Worm (Caenorhabditis elegans) whole organism, young adult: ENCODE results near the gene glrx-21.

ENCODE experiments used
- B0035.1 ChIP-seq: sonication (generic microtip); optimal IDR thresholded peaks from 2 replicates; lab custom pipeline; 2016; ENCODE audit warnings: missing genetic modification characterization, mild to moderate bottlenecking, missing compliant biosample characterization, missing genotype, missing genetic modification reagents
- B0261.1 ChIP-seq: sonication (generic microtip); optimal IDR thresholded peaks from 2 replicates; lab custom pipeline; 2016; ENCODE audit warnings: mild to moderate bottlenecking, missing genetic modification characterization, moderate library complexity, missing compliant biosample characterization
- C06A6.2 ChIP-seq: fragments of 200-800 bp; sonication (Bioruptor generic); conservative IDR thresholded peaks from 2 replicates; pipeline ENCODE4 v1.3.6; 2022; ENCODE audit warnings: missing genetic modification characterization, missing compliant biosample characterization
- D2030.7 ChIP-seq: fragments of 200-800 bp; sonication (Bioruptor generic); IDR thresholded peaks from 2 replicates; pipeline ENCODE4 v1.3.6; 2022; ENCODE audit warnings: missing genetic modification reagents, missing genetic modification characterization, missing compliant biosample characterization
- F23B12.7 ChIP-seq: sonication (generic microtip); optimal IDR thresholded peaks from 2 replicates; lab custom pipeline; 2017; ENCODE audit warnings: missing genetic modification characterization, mild to moderate bottlenecking, missing compliant biosample characterization, antibody characterized with exemption, moderate library complexity; ENCODE audit not compliant: insufficient read depth
- F52B5.7 ChIP-seq: sonication (generic microtip); optimal IDR thresholded peaks from 2 replicates; lab custom pipeline; 2016; ENCODE audit warnings: mild to moderate bottlenecking, missing genetic modification characterization, missing compliant biosample characterization
- F55B11.4 ChIP-seq: sonication (generic microtip); optimal IDR thresholded peaks from 2 replicates; lab custom pipeline; 2016; ENCODE audit warnings: missing compliant biosample characterization, missing genetic modification characterization, borderline replicate concordance; ENCODE audit not compliant: insufficient read depth
- Y79H2A.3 ChIP-seq: fragments of 200-800 bp; sonication (Bioruptor generic); conservative IDR thresholded peaks from 2 replicates; pipeline ENCODE4 v1.3.6; 2022; ENCODE audit warnings: missing genetic modification reagents, missing genetic modification characterization, missing compliant biosample characterization
- ZK185.1 ChIP-seq: sonication (generic microtip); optimal IDR thresholded peaks from 2 replicates; lab custom pipeline; 2016; ENCODE audit warnings: mild to moderate bottlenecking, missing genetic modification characterization, missing compliant biosample characterization; ENCODE audit not compliant: poor library complexity, severe bottlenecking
- aptf-2 ChIP-seq: fragments of 200-800 bp; sonication (Bioruptor generic); conservative IDR thresholded peaks from 2 replicates; pipeline ENCODE4 v1.3.6; 2022; ENCODE audit warnings: missing genetic modification reagents, missing genetic modification characterization, missing compliant biosample characterization
- aptf-3 ChIP-seq: fragments of 200-800 bp; sonication (Bioruptor generic); IDR thresholded peaks from 2 replicates; pipeline ENCODE4 v1.3.6; 2022; ENCODE audit warnings: missing genetic modification characterization, missing compliant biosample characterization
- attf-3 ChIP-seq: fragments of 200-800 bp; sonication (Bioruptor generic); conservative IDR thresholded peaks from 2 replicates; pipeline ENCODE4 v1.3.6; 2022; ENCODE audit warnings: missing genetic modification reagents, missing genetic modification characterization, missing compliant biosample characterization
- attf-6 ChIP-seq: fragments of 200-800 bp; sonication (Bioruptor generic); IDR thresholded peaks from 2 replicates; pipeline ENCODE4 v1.3.6; 2022; ENCODE audit warnings: missing genetic modification reagents, missing genetic modification characterization, missing compliant biosample characterization
- bed-2 ChIP-seq: fragments of 200-800 bp; sonication (Bioruptor generic); IDR thresholded peaks from 2 replicates; pipeline ENCODE4 v1.3.6; 2022; ENCODE audit warnings: missing genetic modification reagents, missing genetic modification characterization, missing compliant biosample characterization
- ceh-100 ChIP-seq: fragments of 200-800 bp; sonication (Bioruptor generic); IDR thresholded peaks from 2 replicates; pipeline ENCODE4 v1.3.6; 2022; ENCODE audit warnings: missing genetic modification reagents, missing genetic modification characterization, missing compliant biosample characterization
- ceh-58 ChIP-seq: fragments of 200-800 bp; sonication (Bioruptor generic); IDR thresholded peaks from 2 replicates; pipeline ENCODE4 v1.3.6; 2022; ENCODE audit warnings: missing genetic modification characterization, missing compliant biosample characterization
- chd-7 ChIP-seq: sonication (generic microtip); optimal IDR thresholded peaks from 2 replicates; lab custom pipeline; 2016; ENCODE audit warnings: mild to moderate bottlenecking, missing genetic modification characterization, moderate library complexity, missing compliant biosample characterization
- dox-1 ChIP-seq: fragments of 200-800 bp; sonication (Bioruptor generic); IDR thresholded peaks from 2 replicates; pipeline ENCODE4 v1.3.6; 2022; ENCODE audit warnings: missing genetic modification reagents, missing genetic modification characterization, missing compliant biosample characterization
- dpl-1 ChIP-seq: fragments of 150-350 bp; optimal IDR thresholded peaks from 2 replicates; lab custom pipeline; 2014; ENCODE audit warnings: missing biosample characterization, missing genetic modification reagents, missing genetic modification characterization
- egl-44 ChIP-seq: fragments of 200-800 bp; sonication (Bioruptor generic); IDR thresholded peaks from 2 replicates; pipeline ENCODE4 v1.3.6; 2022; ENCODE audit warnings: missing genetic modification reagents, missing genetic modification characterization, missing compliant biosample characterization
- egrh-3 ChIP-seq: fragments of 200-800 bp; sonication (Bioruptor generic); IDR thresholded peaks from 2 replicates; pipeline ENCODE4 v1.3.6; 2022; ENCODE audit warnings: missing genetic modification reagents, missing genetic modification characterization, missing compliant biosample characterization
- ekl-4 ChIP-seq: fragments of 200-800 bp; sonication (Bioruptor generic); IDR thresholded peaks from 2 replicates; pipeline ENCODE4 v1.3.6; 2022; ENCODE audit warnings: missing genetic modification reagents, missing genetic modification characterization, missing compliant biosample characterization
- gei-17 ChIP-seq: fragments of 200-800 bp; sonication (Bioruptor generic); optimal IDR thresholded peaks from 2 replicates; lab custom pipeline; 2018; ENCODE audit warnings: mild to moderate bottlenecking, missing genetic modification characterization, missing compliant biosample characterization
- hlh-12 ChIP-seq: sonication (generic microtip); optimal IDR thresholded peaks from 2 replicates; lab custom pipeline; 2016; ENCODE audit warnings: missing genetic modification characterization, missing compliant biosample characterization
- hmg-20 ChIP-seq: fragments of 200-800 bp; sonication (Bioruptor generic); IDR thresholded peaks from 2 replicates; pipeline ENCODE4 v1.3.6; 2022; ENCODE audit warnings: missing genetic modification reagents, missing genetic modification characterization, missing compliant biosample characterization
- hrde-1 ChIP-seq: sonication (generic microtip); optimal IDR thresholded peaks from 2 replicates; lab custom pipeline; 2016; ENCODE audit warnings: missing genetic modification characterization, mild to moderate bottlenecking, missing compliant biosample characterization, moderate library complexity, missing genotype, missing genetic modification reagents, borderline replicate concordance
- hsf-1 ChIP-seq: fragments of 200-800 bp; sonication (Bioruptor generic); IDR thresholded peaks from 2 replicates; pipeline ENCODE4 v1.3.6; 2022; ENCODE audit warnings: missing genetic modification reagents, missing genetic modification characterization, missing compliant biosample characterization
- lag-1 ChIP-seq: fragments of 200-800 bp; sonication (Bioruptor generic); IDR thresholded peaks from 2 replicates; pipeline ENCODE4 v1.3.6; 2022; ENCODE audit warnings: missing genetic modification reagents, missing genetic modification characterization, missing compliant biosample characterization
- lin-26 ChIP-seq: fragments of 200-800 bp; sonication (Bioruptor generic); IDR thresholded peaks from 2 replicates; pipeline ENCODE4 v1.3.6; 2022; ENCODE audit warnings: missing genetic modification reagents, missing genetic modification characterization, missing compliant biosample characterization
- lin-40 ChIP-seq: sonication (generic microtip); optimal IDR thresholded peaks from 2 replicates; lab custom pipeline; 2016; ENCODE audit warnings: missing genetic modification characterization, mild to moderate bottlenecking, missing compliant biosample characterization, missing genotype, missing genetic modification reagents
- madf-3 ChIP-seq: fragments of 200-800 bp; sonication (Bioruptor generic); IDR thresholded peaks from 2 replicates; pipeline ENCODE4 v1.3.6; 2022; ENCODE audit warnings: missing genetic modification reagents, missing genetic modification characterization, missing compliant biosample characterization
- mes-4 ChIP-seq: sonication (generic microtip); optimal IDR thresholded peaks from 2 replicates; lab custom pipeline; 2016; ENCODE audit warnings: missing genotype, missing genetic modification characterization, missing compliant biosample characterization
- nhr-27 ChIP-seq: fragments of 200-800 bp; sonication (Bioruptor generic); optimal IDR thresholded peaks from 2 replicates; lab custom pipeline; 2018; ENCODE audit warnings: mild to moderate bottlenecking, missing genetic modification characterization, moderate library complexity, missing compliant biosample characterization
- nhr-80 ChIP-seq: sonication (generic microtip); optimal IDR thresholded peaks from 2 replicates; lab custom pipeline; 2016; ENCODE audit warnings: missing genetic modification characterization, missing compliant biosample characterization
- nhr-90 ChIP-seq: sonication (generic microtip); optimal IDR thresholded peaks from 2 replicates; lab custom pipeline; 2016; ENCODE audit warnings: missing genotype, mild to moderate bottlenecking, missing genetic modification characterization, missing compliant biosample characterization
- rec-8 ChIP-seq, 2 experiments: sonication (generic microtip); optimal IDR thresholded peaks; 2 replicates each; lab custom pipeline; 2016; ENCODE audit warnings: mild to moderate bottlenecking in 2 of 2, missing genetic modification characterization in 2 of 2, missing genetic modification reagents in 2 of 2, missing genotype in 2 of 2, missing biosample characterization in 1 of 2, missing compliant biosample characterization in 1 of 2, moderate library complexity in 1 of 2
- repo-1 ChIP-seq: sonication (generic microtip); optimal IDR thresholded peaks from 2 replicates; lab custom pipeline; 2017; ENCODE audit warnings: mild to moderate bottlenecking, missing genetic modification characterization, missing compliant biosample characterization
- sdz-38 ChIP-seq: sonication (generic microtip); optimal IDR thresholded peaks from 2 replicates; lab custom pipeline; 2016; ENCODE audit warnings: missing genotype, missing genetic modification characterization, missing compliant biosample characterization
- sea-2 ChIP-seq: fragments of 200-800 bp; sonication (Bioruptor generic); IDR thresholded peaks from 2 replicates; pipeline ENCODE4 v1.3.6; 2022; ENCODE audit warnings: missing genetic modification characterization, missing compliant biosample characterization
- somi-1 ChIP-seq: fragments of 200-800 bp; sonication (Bioruptor generic); optimal IDR thresholded peaks from 2 replicates; lab custom pipeline; 2018; ENCODE audit warnings: mild to moderate bottlenecking, missing genetic modification characterization, missing compliant biosample characterization
- sptf-2 ChIP-seq: fragments of 200-800 bp; sonication (Bioruptor generic); optimal IDR thresholded peaks from 2 replicates; lab custom pipeline; 2018; ENCODE audit warnings: mild to moderate bottlenecking, missing genetic modification characterization, missing compliant biosample characterization
- tbp1 ChIP-seq: fragments of 200-800 bp; sonication (Bioruptor generic); optimal IDR thresholded peaks from 2 replicates; lab custom pipeline; 2018; ENCODE audit warnings: mild to moderate bottlenecking, missing genetic modification characterization, missing compliant biosample characterization
- tlf-1 ChIP-seq: fragments of 200-800 bp; sonication (Bioruptor generic); optimal IDR thresholded peaks from 2 replicates; lab custom pipeline; 2018; ENCODE audit warnings: mild to moderate bottlenecking, missing genetic modification characterization, missing compliant biosample characterization
- unc-62 ChIP-seq: fragments of 150-350 bp; optimal IDR thresholded peaks from 2 replicates; lab custom pipeline; 2014; ENCODE audit warnings: missing biosample characterization, missing genetic modification reagents, missing genetic modification characterization
- zfh-2 ChIP-seq: fragments of 200-800 bp; sonication (Bioruptor generic); conservative IDR thresholded peaks from 2 replicates; pipeline ENCODE4 v1.3.6; 2022; ENCODE audit warnings: missing genetic modification reagents, missing genetic modification characterization, missing compliant biosample characterization
- zim-3 ChIP-seq: sonication (generic microtip); optimal IDR thresholded peaks from 2 replicates; lab custom pipeline; 2017; ENCODE audit warnings: mild to moderate bottlenecking, missing genetic modification characterization, moderate library complexity, missing compliant biosample characterization
- ztf-22 ChIP-seq: fragments of 200-800 bp; sonication (Bioruptor generic); optimal IDR thresholded peaks from 2 replicates; lab custom pipeline; 2018; ENCODE audit warnings: mild to moderate bottlenecking, missing genetic modification characterization, moderate library complexity, missing compliant biosample characterization
- ztf-3 ChIP-seq: fragments of 200-800 bp; sonication (Bioruptor generic); optimal IDR thresholded peaks from 2 replicates; lab custom pipeline; 2018; ENCODE audit warnings: mild to moderate bottlenecking, missing genetic modification characterization, missing compliant biosample characterization

glrx-21 gene

DNA sequence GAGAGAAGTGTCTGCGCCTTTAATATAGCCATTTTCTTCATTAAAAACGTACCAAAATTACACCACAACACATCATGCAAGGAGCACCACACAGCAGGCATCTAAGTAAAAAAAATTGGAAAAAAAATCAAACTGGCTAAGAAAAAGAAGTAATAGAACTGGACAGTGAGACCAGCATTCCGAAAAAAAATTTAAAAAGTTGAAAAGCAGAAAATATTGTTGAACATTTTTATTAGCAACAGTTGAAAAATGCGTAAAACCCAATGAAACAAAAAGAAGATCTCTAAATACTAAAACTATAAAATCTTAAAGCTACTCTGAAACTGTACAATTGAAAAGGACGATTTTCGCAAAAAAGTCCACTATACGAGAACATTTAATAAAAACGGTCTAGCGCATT is 36.2 kb upstream of the glrx-21 start, which contains the start of gene Y32H12A.6 (continued):
- no peak for TF ChIP-seq hmg-20 (GFP tag; lab: Robert Waterston, UW)
- no peak for TF ChIP-seq F23B12.7 (tag; lab: Kevin White, UChicago)
- no peak for TF ChIP-seq hrde-1

DNA sequence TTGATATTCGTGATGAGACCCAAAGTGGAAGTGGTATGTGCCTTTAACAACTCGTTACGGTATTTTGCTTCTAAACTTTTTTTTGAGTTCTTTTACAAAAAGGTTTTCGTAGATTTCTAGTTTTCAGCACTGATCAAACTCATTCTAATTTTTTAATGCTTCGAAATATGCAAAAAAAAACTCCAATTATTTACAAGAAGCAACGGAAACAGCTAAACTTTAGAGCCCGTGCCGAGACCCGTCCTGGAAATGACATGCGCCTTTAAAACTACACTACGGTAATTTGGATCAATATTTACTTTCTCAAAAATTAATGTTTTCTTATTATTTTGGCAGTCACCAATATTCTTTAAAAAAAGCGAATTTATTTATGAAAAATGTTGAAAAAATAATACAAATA is 34.6 kb upstream of the glrx-21 start:
- TF ChIP-seq ceh-58 (GFP tag; lab: Robert Waterston, UW) (no peak), dpl-1 (no peak), F55B11.4 (tag; lab: Kevin White, UChicago) (no peak), attf-3 (no peak), ztf-3 (no peak), ztf-22 (GFP tag; lab: Kevin White, UChicago) (no peak), aptf-3 (GFP tag; lab: Robert Waterston, UW) (no peak), attf-6 (GFP tag; lab: Robert Waterston, UW) (no peak), hsf-1 (no peak), zim-3 (tag; lab: Kevin White, UChicago) (no peak), ZK185.1 (tag; lab: Kevin White, UChicago) (no peak), aptf-2 (GFP tag; lab: Robert Waterston, UW) (no peak), repo-1 (tag; lab: Kevin White, UChicago) (no peak), lin-26 (GFP tag; lab: Robert Waterston, UW) (no peak), nhr-80 (no peak), bed-2 (GFP tag; lab: Robert Waterston, UW) (no peak), tbp1 (GFP tag; lab: Kevin White, UChicago) (peak; percentile 23), Y79H2A.3 (GFP tag; lab: Robert Waterston, UW) (0 out of 2 replicates have a peak, but pooled peaks have one; percentile 20), B0035.1 (tag; lab: Kevin White, UChicago) (no peak), zfh-2 (GFP tag; lab: Robert Waterston, UW) (no peak), egrh-3 (GFP tag; lab: Robert Waterston, UW) (no peak), dox-1 (GFP tag; lab: Robert Waterston, UW) (peak; percentile 42; the same call in 1 of the 2 replicates), somi-1 (no peak), F52B5.7 (tag; lab: Kevin White, UChicago) (no peak), sptf-2 (GFP tag; lab: Kevin White, UChicago) (no peak), tlf-1 (GFP tag; lab: Kevin White, UChicago) (peak; percentile 22), unc-62 (GFP tag; lab: Kevin White, UChicago) (no peak), egl-44 (GFP tag; lab: Robert Waterston, UW) (no peak), hlh-12 (tag; lab: Kevin White, UChicago) (no peak), ceh-100 (GFP tag; lab: Robert Waterston, UW) (no peak), C06A6.2 (GFP tag; lab: Robert Waterston, UW) (no peak), chd-7 (tag; lab: Kevin White, UChicago) (no peak), madf-3 (GFP tag; lab: Robert Waterston, UW) (no peak), rec-8 (tag; optimal IDR thresholded peaks at IDR 0.05; lab: Kevin White, UChicago) (no peak), mes-4 (tag; lab: Kevin White, UChicago) (no peak), lin-40 (tag; lab: Kevin White, UChicago) (no peak), nhr-90 (tag; lab: Kevin White, UChicago) (no peak), sdz-38 (tag; lab: Kevin White, UChicago) (no peak), B0261.1 (tag; lab: Kevin White, UChicago) (no peak), lag-1 (GFP tag; lab: Robert Waterston, UW) (no peak), D2030.7 (GFP tag; lab: Robert Waterston, UW) (peak; percentile 65), nhr-27 (tag; lab: Kevin White, UChicago) (no peak), sea-2 (no peak), ekl-4 (GFP tag; lab: Robert Waterston, UW) (peak; percentile 36; the same call in 1 of the 2 replicates), gei-17 (no peak)
